Fruit fly (Drosophila melanogaster) whole organism, adult: Measurements from ENCODE around the gene TwdlM.

Experiments used
- CG11617 ChIP-seq: fragments of 200-800 bp; sonication (Bioruptor generic); optimal IDR thresholded peaks from 2 replicates; lab custom pipeline; 2017; ENCODE audit warnings: mild to moderate bottlenecking, missing biosample characterization, missing genetic modification reagents, missing genetic modification characterization
- CG33017 ChIP-seq: fragments of 200-800 bp; sonication (Bioruptor generic); optimal IDR thresholded peaks from 2 replicates; lab custom pipeline; 2018; ENCODE audit warnings: missing biosample characterization, mild to moderate bottlenecking, missing genetic modification characterization, moderate library complexity
- CG7045 ChIP-seq: fragments of 200-800 bp; sonication (Bioruptor generic); optimal IDR thresholded peaks from 2 replicates; lab custom pipeline; 2017; ENCODE audit warnings: missing biosample characterization, mild to moderate bottlenecking, missing genetic modification characterization
- CG7101 ChIP-seq: fragments of 200-800 bp; sonication (Bioruptor generic); optimal IDR thresholded peaks from 2 replicates; lab custom pipeline; 2018; ENCODE audit warnings: missing biosample characterization, mild to moderate bottlenecking, missing genetic modification characterization, moderate library complexity
- Hr96 ChIP-seq: fragments of 200-800 bp; sonication (Bioruptor generic); optimal IDR thresholded peaks from 2 replicates; lab custom pipeline; 2016; ENCODE audit warnings: missing biosample characterization, missing genetic modification characterization
- bab1 ChIP-seq: fragments of 200-800 bp; sonication (Bioruptor generic); optimal IDR thresholded peaks from 3 replicates; lab custom pipeline; 2019; ENCODE audit warnings: missing biosample characterization, mild to moderate bottlenecking, missing genetic modification characterization, moderate library complexity
- kay ChIP-seq: fragments of 200-800 bp; sonication (Bioruptor generic); peaks from one replicate; lab custom pipeline; 2016; ENCODE audit warnings: missing biosample characterization, missing genetic modification characterization, borderline replicate concordance

dm6 chr3R:26615428-26615827 is 3.5 kb upstream of the TwdlM start:
- TF ChIP-seq CG33017 (tag; lab: Kevin White, UChicago) = no peak
- no peak for TF ChIP-seq CG7101
- no peak for TF ChIP-seq CG7045 (GFP tag; lab: Kevin White, UChicago)
- no peak for TF ChIP-seq CG11617 (GFP tag; lab: Kevin White, UChicago)
- no peak for TF ChIP-seq Hr96
- no peak for TF ChIP-seq kay (GFP tag; lab: Kevin White, UChicago)
- no peak for TF ChIP-seq bab1 (GFP tag; lab: Kevin White, UChicago)
